Fruit fly (Drosophila melanogaster): Measurements from ENCODE around the gene CG3081.

CG3081 gene

DNA sequence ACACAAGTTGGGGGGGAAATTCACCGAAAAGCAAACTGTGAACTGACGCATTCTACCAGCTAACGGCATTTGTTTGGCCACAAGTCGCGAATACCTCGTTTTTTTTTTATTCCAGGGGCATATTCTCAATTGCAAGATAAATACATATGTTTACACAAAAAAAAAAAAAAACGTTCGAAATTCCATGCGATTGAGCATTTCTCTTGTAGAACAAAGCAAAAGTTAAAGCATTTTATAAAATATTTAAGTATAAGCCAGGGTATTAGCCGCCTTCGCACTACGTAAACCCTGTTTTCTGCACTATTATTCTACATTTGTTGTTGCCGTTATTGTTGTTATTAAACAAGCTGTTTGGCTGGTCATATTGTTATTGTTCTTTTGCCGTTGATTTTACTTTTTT, 29.5 kb downstream of the CG3081 start (continued):
- TF ChIP-seq CG16815 (GFP tag; optimal IDR thresholded peaks at IDR 0.05) (no peak), sens-2 (GFP tag; IDR thresholded peaks at IDR 0.05) (no peak), Hmx (GFP tag; optimal IDR thresholded peaks at IDR 0.05) (no peak), D (optimal IDR thresholded peaks at IDR 0.05) (no peak), D (GFP tag; optimal IDR thresholded peaks at IDR 0.05) (no peak), CG17186 (GFP tag; optimal IDR thresholded peaks at IDR 0.05) (no peak), CG11695 (GFP tag; IDR thresholded peaks at IDR 0.05) (no peak; the same call in 2 of the 3 replicates), sug (tag; optimal IDR thresholded peaks at IDR 0.05) (no peak), maf-S (GFP tag; optimal IDR thresholded peaks at IDR 0.05) (no peak), Lhr (GFP tag; optimal IDR thresholded peaks at IDR 0.05) (no peak), CG4328 (GFP tag; optimal IDR thresholded peaks at IDR 0.05) (no peak), Neu2 (GFP tag; optimal IDR thresholded peaks at IDR 0.05; ENCODE audit: borderline replicate concordance) (no peak), CG12299 (tag; optimal IDR thresholded peaks at IDR 0.05) (no peak), mld (GFP tag; IDR thresholded peaks at IDR 0.05; ENCODE audit: partially characterized antibody) (no peak), CG15011 (GFP tag; optimal IDR thresholded peaks at IDR 0.05) (no peak), GATAe (GFP tag; conservative IDR thresholded peaks at IDR 0.05) (no peak), CG8765 (GFP tag; IDR thresholded peaks at IDR 0.05) (no peak), Hey (tag; optimal IDR thresholded peaks at IDR 0.05) (no peak), CG32767 (GFP tag; IDR thresholded peaks at IDR 0.05) (no peak), hth (optimal IDR thresholded peaks at IDR 0.05) (no peak), ash1 (GFP tag; optimal IDR thresholded peaks at IDR 0.05) (no peak), TFAM (GFP tag; optimal IDR thresholded peaks at IDR 0.05) (no peak), Jarid2 (GFP tag; optimal IDR thresholded peaks at IDR 0.05) (no peak), bab2 (GFP tag; optimal IDR thresholded peaks at IDR 0.05) (no peak), grn (GFP tag; optimal IDR thresholded peaks at IDR 0.05) (no peak), peb (GFP tag; IDR thresholded peaks at IDR 0.05) (peak; percentile 51), sc (optimal IDR thresholded peaks at IDR 0.05) (no peak), sc (GFP tag; optimal IDR thresholded peaks at IDR 0.05) (no peak), Vsx1 (GFP tag; optimal IDR thresholded peaks at IDR 0.05) (no peak), Optix (GFP tag; IDR thresholded peaks at IDR 0.05) (no peak), CG18476 (GFP tag; optimal IDR thresholded peaks at IDR 0.05) (no peak), CG10147 (GFP tag; optimal IDR thresholded peaks at IDR 0.05) (no peak), sima (GFP tag; optimal IDR thresholded peaks at IDR 0.05) (no peak), CG11085 (GFP tag; IDR thresholded peaks at IDR 0.05) (no peak), Nf-YA (GFP tag; IDR thresholded peaks at IDR 0.05) (no peak), D19B (GFP tag; optimal IDR thresholded peaks at IDR 0.05) (peak; percentile 85), al (GFP tag; IDR thresholded peaks at IDR 0.05) (peak; percentile 27; the same call in 1 of the 2 replicates), Ravus (GFP tag; IDR thresholded peaks at IDR 0.05) (no peak), ftz-f1 (GFP tag; optimal IDR thresholded peaks at IDR 0.05) (no peak), unpg (GFP tag; optimal IDR thresholded peaks at IDR 0.05) (peak; percentile 26), Oaz (GFP tag; IDR thresholded peaks at IDR 0.05) (no peak), slou (GFP tag; optimal IDR thresholded peaks at IDR 0.05) (no peak), stwl (tag; optimal IDR thresholded peaks at IDR 0.05) (no peak), HLHmδ (GFP tag; optimal IDR thresholded peaks at IDR 0.05) (no peak), Six4 (GFP tag; optimal IDR thresholded peaks at IDR 0.05) (no peak), CG6272 (GFP tag; IDR thresholded peaks at IDR 0.05) (no peak), CG6175 (GFP tag; IDR thresholded peaks at IDR 0.05) (no peak), CG11504 (tag; optimal IDR thresholded peaks at IDR 0.05) (peak; percentile 47), amos (GFP tag; IDR thresholded peaks at IDR 0.05; ENCODE audit: partially characterized antibody) (no peak), onecut (GFP tag; IDR thresholded peaks at IDR 0.05) (no peak), cwo (GFP tag; optimal IDR thresholded peaks at IDR 0.05) (no peak), Hr39 (optimal IDR thresholded peaks at IDR 0.05) (no peak), CG3995 (GFP tag; optimal IDR thresholded peaks at IDR 0.05) (no peak), CG4730 (GFP tag; IDR thresholded peaks at IDR 0.05) (no peak)

Measured in whole organism, embryonic.